Worm (Caenorhabditis elegans): Measurements from ENCODE around the gene ergo-1.

DNA sequence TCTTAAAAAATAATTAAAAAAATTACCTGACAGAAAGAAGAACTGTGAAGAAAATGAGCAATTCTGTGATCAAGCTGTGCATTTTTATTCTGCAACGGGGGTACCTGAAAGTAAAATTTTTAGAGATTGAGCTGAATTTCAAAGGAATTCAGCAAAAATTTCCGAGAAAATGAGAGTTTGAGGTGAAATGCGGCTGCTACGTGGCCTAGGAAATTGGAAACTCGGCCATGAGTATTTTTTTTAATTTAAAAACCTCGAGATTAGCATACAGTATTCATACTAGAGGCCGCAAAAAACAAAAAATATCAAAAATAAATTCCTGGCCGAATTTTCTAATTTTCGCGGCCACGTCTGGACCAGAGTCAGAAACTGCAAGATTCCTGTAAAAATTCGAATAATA, 24.7 kb downstream of the ergo-1 start, which contains the start of gene flp-34:
- TF ChIP-seq pha-4 (tag; optimal IDR thresholded peaks at IDR 0.05), result no peak
- TF ChIP-seq flh-1 (GFP tag; optimal IDR thresholded peaks at IDR 0.05), result no peak
- TF ChIP-seq lin-13 (tag; optimal IDR thresholded peaks at IDR 0.05), result no peak
- TF ChIP-seq ham-2 (GFP tag; optimal IDR thresholded peaks at IDR 0.05), result no peak
- no peak for TF ChIP-seq sptf-1 (tag; optimal IDR thresholded peaks at IDR 0.05)

All from whole organism, mixed stage, embryonic.